Fruit fly (Drosophila melanogaster): Measurements from ENCODE around the gene ND-13B.
A peak's percentile ranks its signal among the peaks of the same experiment; 100 is the strongest.

ND-13B gene

DNA sequence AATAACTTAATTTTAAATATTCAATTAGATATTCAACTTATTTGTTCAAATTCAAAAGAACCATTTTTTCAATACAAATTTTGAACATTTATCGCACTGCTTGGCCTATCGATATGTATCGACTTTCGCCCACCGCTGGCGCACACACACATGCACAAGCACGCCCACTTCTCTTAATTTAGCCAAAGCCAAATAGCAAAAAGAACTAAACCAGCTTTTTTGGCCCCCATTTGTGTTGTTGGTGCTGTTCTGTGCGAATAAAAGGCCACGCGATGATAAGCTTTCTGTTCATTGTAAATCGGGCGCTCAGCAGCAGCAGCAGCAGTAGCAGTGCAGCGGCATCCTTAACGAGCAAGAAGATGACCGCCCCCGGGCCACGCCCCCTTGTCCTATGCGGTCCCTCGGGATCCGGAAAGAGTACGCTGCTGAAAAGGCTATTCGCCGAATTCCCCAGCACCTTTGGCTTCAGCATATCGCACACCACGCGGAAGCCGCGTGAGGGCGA, 3.0 kb downstream of the ND-13B start, which contains the start of gene CG11811 (continued):
- peak; percentile 52 for TF ChIP-seq CG10267 (tag; optimal IDR thresholded peaks at IDR 0.05)
- no peak for TF ChIP-seq D19B (GFP tag; optimal IDR thresholded peaks at IDR 0.05)
- TF ChIP-seq Ets97D (GFP tag; optimal IDR thresholded peaks at IDR 0.05) = peak; percentile 19
- no peak for TF ChIP-seq Side (GFP tag; optimal IDR thresholded peaks at IDR 0.05)
- TF ChIP-seq Rfx (GFP tag; IDR thresholded peaks at IDR 0.05) = peak; percentile 52
- TF ChIP-seq CG12236 (GFP tag; optimal IDR thresholded peaks at IDR 0.05) = no peak
- TF ChIP-seq CG12299 (tag; optimal IDR thresholded peaks at IDR 0.05) = no peak
- no peak for TF ChIP-seq CG8359 (GFP tag; optimal IDR thresholded peaks at IDR 0.05; ENCODE audit: borderline replicate concordance)
- no peak for TF ChIP-seq CG2889 (GFP tag; IDR thresholded peaks at IDR 0.05)
- no peak for TF ChIP-seq pros (GFP tag; optimal IDR thresholded peaks at IDR 0.05)
- TF ChIP-seq unc-4 (GFP tag; IDR thresholded peaks at IDR 0.05; ENCODE audit: partially characterized antibody) = peak; percentile 80
- TF ChIP-seq CG6254 (GFP tag; optimal IDR thresholded peaks at IDR 0.05) = no peak
- TF ChIP-seq CG32767 (GFP tag; IDR thresholded peaks at IDR 0.05) = no peak
- TF ChIP-seq chinmo (GFP tag; IDR thresholded peaks at IDR 0.05; ENCODE audit: partially characterized antibody) = peak; percentile 81; the same call in 3 of the 4 replicates
- TF ChIP-seq Dll (GFP tag; IDR thresholded peaks at IDR 0.05; ENCODE audit: partially characterized antibody) = peak; percentile 81
- TF ChIP-seq ac (GFP tag; optimal IDR thresholded peaks at IDR 0.05) = no peak
- TF ChIP-seq CG18619 (GFP tag; optimal IDR thresholded peaks at IDR 0.05) = no peak
- no peak for TF ChIP-seq CG9727 (GFP tag; optimal IDR thresholded peaks at IDR 0.05)
- TF ChIP-seq Dp (GFP tag; optimal IDR thresholded peaks at IDR 0.05) = peak; percentile 63
- no peak for TF ChIP-seq stc (GFP tag; IDR thresholded peaks at IDR 0.05)
- no peak for TF ChIP-seq CG1529 (GFP tag; optimal IDR thresholded peaks at IDR 0.05)
- no peak for TF ChIP-seq NC2α (GFP tag; optimal IDR thresholded peaks at IDR 0.05)
- no peak for TF ChIP-seq kay (GFP tag; optimal IDR thresholded peaks at IDR 0.05)
- peak; percentile 41; the same call in 1 of the 3 replicates for TF ChIP-seq CG34422 (GFP tag; IDR thresholded peaks at IDR 0.05)
- TF ChIP-seq Med (GFP tag) = peak; percentile 89
- TF ChIP-seq CG6175 (GFP tag; IDR thresholded peaks at IDR 0.05) = no peak
- no peak for TF ChIP-seq CG3995 (GFP tag; optimal IDR thresholded peaks at IDR 0.05)
- no peak for TF ChIP-seq dpn (GFP tag; optimal IDR thresholded peaks at IDR 0.05)
- TF ChIP-seq CG9932 (GFP tag; IDR thresholded peaks at IDR 0.05) = peak; percentile 51; the same call in 1 of the 2 replicates
- peak; percentile 88 for TF ChIP-seq cg (GFP tag; optimal IDR thresholded peaks at IDR 0.05)
- no peak for TF ChIP-seq Mrtf (GFP tag; IDR thresholded peaks at IDR 0.05)
- peak; percentile 66 for TF ChIP-seq CG34376 (GFP tag; optimal IDR thresholded peaks at IDR 0.05)
- TF ChIP-seq esg (GFP tag; conservative IDR thresholded peaks at IDR 0.05) = no peak
- no peak for TF ChIP-seq eyg (GFP tag; optimal IDR thresholded peaks at IDR 0.05)
- no peak for TF ChIP-seq CG10431 (GFP tag; optimal IDR thresholded peaks at IDR 0.05)
- TF ChIP-seq Oli (tag; optimal IDR thresholded peaks at IDR 0.05) = no peak
- TF ChIP-seq CkIIα-i1 (GFP tag; IDR thresholded peaks at IDR 0.05) = no peak
- TF ChIP-seq lbe (GFP tag; optimal IDR thresholded peaks at IDR 0.05) = no peak
- peak; percentile 76 for TF ChIP-seq tna (GFP tag; IDR thresholded peaks at IDR 0.05; ENCODE audit: partially characterized antibody)
- 0 out of 2 replicates have a peak, but pooled peaks have one; percentile 6 for TF ChIP-seq CG11085 (GFP tag; IDR thresholded peaks at IDR 0.05)
- TF ChIP-seq CG1647 (GFP tag; optimal IDR thresholded peaks at IDR 0.05) = no peak
- TF ChIP-seq p53 (GFP tag; optimal IDR thresholded peaks at IDR 0.05) = peak; percentile 87
- TF ChIP-seq Hr78 (GFP tag; optimal IDR thresholded peaks at IDR 0.05) = no peak
- TF ChIP-seq CG2875 (GFP tag; optimal IDR thresholded peaks at IDR 0.05) = no peak
- no peak for TF ChIP-seq CG10147 (GFP tag; optimal IDR thresholded peaks at IDR 0.05)
- no peak; the same call in 1 of the 2 replicates for TF ChIP-seq Drgx (GFP tag; IDR thresholded peaks at IDR 0.05)
- TF ChIP-seq vnd (GFP tag; IDR thresholded peaks at IDR 0.05; ENCODE audit: partially characterized antibody) = peak; percentile 60; the same call in 2 of the 3 replicates
- peak; percentile 87 for TF ChIP-seq amos (GFP tag; IDR thresholded peaks at IDR 0.05; ENCODE audit: partially characterized antibody)
- peak; percentile 82 for TF ChIP-seq CG34224 (GFP tag; IDR thresholded peaks at IDR 0.05; ENCODE audit: partially characterized antibody)
